Worm (Caenorhabditis elegans) whole organism, L3 larva: ENCODE results near the gene T05A8.11.

Experiments used
- ZK546.5 ChIP-seq: sonication (generic microtip); optimal IDR thresholded peaks from 2 replicates; lab custom pipeline; 2017; ENCODE audit warnings: missing biosample characterization, missing genetic modification characterization
- ama-1 ChIP-seq: fragments of 150-350 bp; optimal IDR thresholded peaks from 2 replicates; lab custom pipeline; 2018
- ceh-28 ChIP-seq: fragments of 150-350 bp; optimal IDR thresholded peaks from 2 replicates; lab custom pipeline; 2014; ENCODE audit warnings: missing biosample characterization, missing genetic modification reagents, missing genetic modification characterization
- daf-12 ChIP-seq: fragments of 150-350 bp; optimal IDR thresholded peaks from 2 replicates; lab custom pipeline; 2014; ENCODE audit warnings: missing biosample characterization, missing genetic modification reagents, missing genetic modification characterization
- egl-27 ChIP-seq: sonication (generic microtip); optimal IDR thresholded peaks from 4 replicates; lab custom pipeline; 2017; ENCODE audit warnings: missing biosample characterization, missing genetic modification reagents, missing genetic modification characterization
- egl-5 ChIP-seq: fragments of 150-350 bp; optimal IDR thresholded peaks from 2 replicates; lab custom pipeline; 2017; ENCODE audit warnings: missing biosample characterization, missing genetic modification reagents, missing genetic modification characterization, inconsistent platforms
- elt-1 ChIP-seq: fragments of 150-350 bp; optimal IDR thresholded peaks from 2 replicates; lab custom pipeline; 2014; ENCODE audit warnings: missing biosample characterization, missing genetic modification characterization
- elt-2 ChIP-seq: sonication (generic microtip); optimal IDR thresholded peaks from 2 replicates; lab custom pipeline; 2016; ENCODE audit warnings: missing genetic modification reagents, mild to moderate bottlenecking, missing genetic modification characterization, missing compliant biosample characterization
- elt-3 ChIP-seq, 3 experiments: fragments of 150-350 bp in 1 of 3; sonication (generic microtip) in 2 of 3; optimal IDR thresholded peaks; 2 replicates in 2 of 3; 4 replicates in 1 of 3; lab custom pipeline; 2014 to 2017; ENCODE audit warnings: missing biosample characterization in 3 of 3, missing genetic modification characterization in 3 of 3
- eor-1 ChIP-seq, 2 experiments: fragments of 150-350 bp; optimal IDR thresholded peaks; 2 replicates each; lab custom pipeline; 2014 to 2018; ENCODE audit warnings: missing biosample characterization in 2 of 2, missing genetic modification characterization in 2 of 2
- fos-1 ChIP-seq: fragments of 150-350 bp; optimal IDR thresholded peaks from 2 replicates; lab custom pipeline; 2014; ENCODE audit warnings: missing biosample characterization, missing genetic modification characterization
- jun-1 ChIP-seq: fragments of 150-350 bp; optimal IDR thresholded peaks from 2 replicates; lab custom pipeline; 2014; ENCODE audit warnings: missing biosample characterization, missing genetic modification reagents, missing genetic modification characterization
- lin-15B ChIP-seq: fragments of 150-350 bp; optimal IDR thresholded peaks from 2 replicates; lab custom pipeline; 2014; ENCODE audit warnings: missing biosample characterization, missing genetic modification characterization
- lin-39 ChIP-seq: fragments of 150-350 bp; optimal IDR thresholded peaks from 2 replicates; lab custom pipeline; 2018; ENCODE audit warnings: missing biosample characterization, missing genetic modification reagents, missing genetic modification characterization
- lsy-12 ChIP-seq: sonication (generic microtip); optimal IDR thresholded peaks from 2 replicates; lab custom pipeline; 2016; ENCODE audit warnings: mild to moderate bottlenecking, missing genetic modification characterization, missing compliant biosample characterization
- nfya-1 ChIP-seq: sonication (generic microtip); optimal IDR thresholded peaks from 2 replicates; lab custom pipeline; 2017; ENCODE audit warnings: missing genetic modification characterization, mild to moderate bottlenecking, missing compliant biosample characterization, antibody characterized with exemption, moderate library complexity; ENCODE audit not compliant: insufficient read depth
- nhr-11 ChIP-seq: fragments of 150-350 bp; optimal IDR thresholded peaks from 2 replicates; lab custom pipeline; 2014; ENCODE audit warnings: missing biosample characterization, missing genetic modification characterization
- nhr-237 ChIP-seq: fragments of 150-350 bp; optimal IDR thresholded peaks from 2 replicates; lab custom pipeline; 2014; ENCODE audit warnings: missing biosample characterization, missing genetic modification characterization
- nhr-25 ChIP-seq: sonication (generic microtip); optimal IDR thresholded peaks from 2 replicates; lab custom pipeline; 2017; ENCODE audit warnings: missing biosample characterization, missing genetic modification characterization
- nhr-28 ChIP-seq: fragments of 150-350 bp; optimal IDR thresholded peaks from 2 replicates; lab custom pipeline; 2014; ENCODE audit warnings: missing biosample characterization, missing genetic modification characterization
- nhr-77 ChIP-seq: fragments of 150-350 bp; optimal IDR thresholded peaks from 2 replicates; lab custom pipeline; 2014; ENCODE audit warnings: missing biosample characterization, missing genetic modification characterization
- pha-4 ChIP-seq: fragments of 150-350 bp; optimal IDR thresholded peaks from 2 replicates; lab custom pipeline; 2014; ENCODE audit warnings: missing biosample characterization, missing genetic modification reagents, missing genetic modification characterization
- pqm-1 ChIP-seq: fragments of 150-350 bp; optimal IDR thresholded peaks from 2 replicates; lab custom pipeline; 2017; ENCODE audit warnings: missing biosample characterization, missing genetic modification characterization, inconsistent platforms
- sea-2 ChIP-seq: fragments of 150-350 bp; sonication (generic microtip); optimal IDR thresholded peaks from 4 replicates; lab custom pipeline; 2014; ENCODE audit warnings: missing biosample characterization, missing genetic modification reagents, missing genetic modification characterization
- skn-1 ChIP-seq: fragments of 150-350 bp; optimal IDR thresholded peaks from 2 replicates; lab custom pipeline; 2014; ENCODE audit warnings: missing biosample characterization, missing genetic modification characterization
- snpc-4 ChIP-seq: fragments of 150-350 bp; optimal IDR thresholded peaks from 2 replicates; lab custom pipeline; 2014; ENCODE audit warnings: missing biosample characterization, missing genetic modification characterization
- tbx-2 ChIP-seq: sonication (generic microtip); optimal IDR thresholded peaks from 2 replicates; lab custom pipeline; 2016; ENCODE audit warnings: mild to moderate bottlenecking, missing genetic modification characterization, missing compliant biosample characterization
- ztf-11 ChIP-seq: fragments of 150-350 bp; optimal IDR thresholded peaks from 2 replicates; lab custom pipeline; 2014; ENCODE audit warnings: missing biosample characterization, missing genetic modification characterization
- ztf-4 ChIP-seq: fragments of 150-350 bp; optimal IDR thresholded peaks from 2 replicates; lab custom pipeline; 2014; ENCODE audit warnings: missing biosample characterization, missing genetic modification characterization

T05A8.11 gene

DNA sequence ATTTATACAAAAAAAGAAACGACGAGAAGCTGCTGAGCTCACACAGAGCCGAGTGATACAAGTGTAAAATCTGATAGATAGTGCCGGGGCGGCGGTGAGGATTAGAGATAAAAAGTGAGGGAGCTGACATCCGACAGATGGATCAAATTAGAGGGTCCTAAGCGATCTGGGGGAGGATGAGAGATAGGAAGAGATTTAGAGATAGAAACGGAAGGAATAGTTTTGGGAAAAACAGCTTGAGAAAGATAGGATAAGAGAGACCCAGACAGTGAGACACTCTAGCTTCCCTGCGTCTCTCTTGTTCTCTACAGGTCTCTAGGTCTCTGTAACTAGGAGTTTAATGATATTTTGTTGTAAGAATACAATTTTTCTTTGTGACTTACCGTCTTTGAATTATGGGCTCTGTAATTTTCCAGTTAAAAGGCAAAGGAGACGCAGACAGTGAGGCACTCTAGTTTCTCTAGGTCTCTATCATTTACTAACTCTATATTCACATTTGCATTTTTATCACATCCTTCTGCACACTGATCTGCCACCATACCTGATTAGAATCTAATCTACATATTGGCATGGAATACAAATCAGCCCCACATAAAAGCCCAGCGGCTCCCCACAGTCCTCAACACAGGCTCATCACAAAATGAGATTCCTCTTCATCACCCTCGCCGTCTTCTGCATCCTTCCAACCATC lies 38.3 kb downstream of the T05A8.11 start, which contains the start of the genes sup-9 and nspf-1:
Gene sup-9 (minus strand): TSS at position 43 of the 691 bp plus-strand sequence.
Gene nspf-1 (plus strand): TSS at position 641 of the 691 bp plus-strand sequence.
- TF ChIP-seq ztf-4 (tag; lab: Kevin White, UChicago) (no peak), nhr-237 (tag; lab: Kevin White, UChicago) (no peak), nhr-25 (no peak), nhr-77 (tag; lab: Kevin White, UChicago) (no peak)

ce11 chrII:2684783-2685182 lies 40.7 kb downstream of the T05A8.11 start:
- TF ChIP-seq elt-1 (tag; lab: Kevin White, UChicago) (no peak), nhr-28 (tag; lab: Kevin White, UChicago) (no peak), lsy-12 (tag; lab: Kevin White, UChicago) (no peak), ZK546.5 (tag; lab: Kevin White, UChicago) (no peak), jun-1 (tag; lab: Kevin White, UChicago) (no peak), elt-3 (tag; optimal IDR thresholded peaks at IDR 0.05; lab: Kevin White, UChicago) (no peak), ztf-11 (tag; lab: Kevin White, UChicago) (no peak)
- TF ChIP-seq, all 47 proteins: peak for 0

DNA sequence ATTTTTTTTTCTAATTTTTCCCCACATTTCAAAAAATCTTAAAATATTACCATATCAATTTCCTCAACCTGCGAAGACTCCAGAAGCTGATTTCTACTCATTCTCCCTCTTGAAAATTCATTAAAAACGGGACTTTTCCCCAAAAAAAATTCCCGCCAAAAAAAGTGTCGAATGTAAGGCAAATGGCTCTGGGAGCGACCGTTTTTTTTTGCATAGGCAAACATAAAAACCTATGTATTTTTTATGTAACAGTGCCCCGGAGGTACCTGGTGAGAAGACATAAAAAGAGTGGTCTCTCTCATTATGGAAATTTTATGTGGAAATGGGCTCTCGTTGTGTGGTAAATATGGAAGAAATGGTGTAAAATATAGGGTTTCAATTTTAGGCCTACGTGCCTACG lies 41.3 kb downstream of the T05A8.11 start, which contains the start of gene ceh-87:
Gene ceh-87 (minus strand): TSS at position 101 of the 400 bp plus-strand sequence.
- TF ChIP-seq ama-1 (no peak), egl-27 (tag; lab: Kevin White, UChicago) (no peak), elt-3 (tag; optimal IDR thresholded peaks at IDR 0.05; lab: Kevin White, UChicago) (no peak), skn-1 (tag; lab: Kevin White, UChicago) (no peak), sea-2 (GFP tag; lab: Kevin White, UChicago) (no peak), daf-12 (tag; lab: Kevin White, UChicago) (no peak), tbx-2 (tag; lab: Kevin White, UChicago) (no peak), pqm-1 (tag; lab: Kevin White, UChicago) (no peak)
- TF ChIP-seq, all 47 proteins: peak for 0

ce11 chrII:2681118-2681517 lies 44.3 kb downstream of the T05A8.11 start, which contains the start of gene F34D6.1:
F34D6.1 (minus strand) TSS chrII:2681218.
- no peak for TF ChIP-seq nhr-11 (tag; lab: Kevin White, UChicago)
- no peak for TF ChIP-seq nfya-1 (tag; lab: Kevin White, UChicago)
- TF ChIP-seq nhr-25: no peak
- no peak for TF ChIP-seq fos-1 (tag; lab: Kevin White, UChicago)
- TF ChIP-seq snpc-4 (tag; lab: Kevin White, UChicago): no peak
- no peak for TF ChIP-seq ceh-28 (tag; lab: Kevin White, UChicago)
- no peak for TF ChIP-seq pha-4 (tag; lab: Kevin White, UChicago)

DNA sequence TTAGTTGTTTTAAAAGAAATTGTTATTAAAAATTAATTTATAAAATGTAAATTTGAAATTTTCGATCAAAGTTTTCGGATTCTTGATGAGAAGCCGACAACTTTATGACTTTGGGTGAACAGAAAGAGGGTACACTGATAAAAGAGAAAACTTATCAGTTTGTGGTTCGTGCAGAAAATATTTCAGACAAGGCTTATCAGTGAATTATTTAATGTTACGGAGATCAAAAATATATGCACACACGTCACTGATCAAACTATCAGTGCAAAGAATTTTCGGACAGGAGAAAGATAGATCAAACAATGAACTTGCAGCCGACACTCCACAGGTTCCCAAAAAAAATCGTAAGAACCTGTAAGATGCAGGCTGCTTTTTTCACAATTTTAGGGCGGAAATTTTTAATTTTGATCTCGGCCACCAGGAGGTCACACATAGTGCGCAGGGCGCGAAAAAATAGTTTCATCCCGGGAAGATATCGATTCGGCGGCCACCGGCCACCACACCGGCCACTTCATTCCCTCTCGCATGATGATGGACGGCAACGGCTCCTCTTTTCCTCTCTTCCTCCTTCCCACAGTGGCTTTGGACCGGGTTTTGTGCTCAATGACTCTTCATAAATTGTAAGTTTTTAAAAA lies 47.8 kb downstream of the T05A8.11 start, which contains the start of gene F22E5.17:
Gene F22E5.17 (plus strand): TSS at position 508 of the 635 bp plus-strand sequence.
- TF ChIP-seq nhr-28 (tag; lab: Kevin White, UChicago) (no peak), egl-5 (tag; lab: Kevin White, UChicago) (no peak), elt-1 (tag; lab: Kevin White, UChicago) (no peak), sea-2 (GFP tag; lab: Kevin White, UChicago) (no peak), eor-1 (tag; optimal IDR thresholded peaks at IDR 0.05; lab: Kevin White, UChicago) (no peak), skn-1 (tag; lab: Kevin White, UChicago) (peak; percentile 4), elt-2 (tag; lab: Kevin White, UChicago) (peak; percentile 94), ztf-4 (tag; lab: Kevin White, UChicago) (no peak), lin-39 (tag; lab: Kevin White, UChicago) (no peak), lin-15B (tag; lab: Kevin White, UChicago) (no peak), egl-27 (tag; lab: Kevin White, UChicago) (no peak), pqm-1 (tag; lab: Kevin White, UChicago) (peak; percentile 69)
